Worm (Caenorhabditis elegans) whole organism, L3 larva: ENCODE results near the gene C09H10.5.
A peak's percentile ranks its signal among the peaks of the same experiment; 100 is the strongest.

Experiments
- R02D3.7 ChIP-seq: fragments of 150-350 bp; optimal IDR thresholded peaks from 2 replicates; lab custom pipeline; 2014; ENCODE audit warnings: missing biosample characterization, missing genetic modification characterization
- ZK546.5 ChIP-seq: sonication (generic microtip); optimal IDR thresholded peaks from 2 replicates; lab custom pipeline; 2017; ENCODE audit warnings: missing biosample characterization, missing genetic modification characterization
- aly-2 ChIP-seq: fragments of 150-350 bp; optimal IDR thresholded peaks from 2 replicates; lab custom pipeline; 2014; ENCODE audit warnings: missing biosample characterization, missing genetic modification characterization
- ceh-16 ChIP-seq: sonication (generic microtip); optimal IDR thresholded peaks from 2 replicates; lab custom pipeline; 2017; ENCODE audit warnings: missing biosample characterization, missing genetic modification characterization
- ceh-82 ChIP-seq: fragments of 150-350 bp; optimal IDR thresholded peaks from 2 replicates; lab custom pipeline; 2014; ENCODE audit warnings: missing biosample characterization, missing genetic modification characterization
- egl-27 ChIP-seq: sonication (generic microtip); optimal IDR thresholded peaks from 4 replicates; lab custom pipeline; 2017; ENCODE audit warnings: missing biosample characterization, missing genetic modification reagents, missing genetic modification characterization
- egl-5 ChIP-seq: fragments of 150-350 bp; optimal IDR thresholded peaks from 2 replicates; lab custom pipeline; 2017; ENCODE audit warnings: missing biosample characterization, missing genetic modification reagents, missing genetic modification characterization, inconsistent platforms
- elt-1 ChIP-seq: fragments of 150-350 bp; optimal IDR thresholded peaks from 2 replicates; lab custom pipeline; 2014; ENCODE audit warnings: missing biosample characterization, missing genetic modification characterization
- elt-2 ChIP-seq: sonication (generic microtip); optimal IDR thresholded peaks from 2 replicates; lab custom pipeline; 2016; ENCODE audit warnings: missing genetic modification reagents, mild to moderate bottlenecking, missing genetic modification characterization, missing compliant biosample characterization
- fkh-10 ChIP-seq: sonication (generic microtip); optimal IDR thresholded peaks from 2 replicates; lab custom pipeline; 2017; ENCODE audit warnings: missing biosample characterization, missing genetic modification reagents, missing genetic modification characterization
- fos-1 ChIP-seq: fragments of 150-350 bp; optimal IDR thresholded peaks from 2 replicates; lab custom pipeline; 2014; ENCODE audit warnings: missing biosample characterization, missing genetic modification characterization
- hmg-11 ChIP-seq: sonication (generic microtip); optimal IDR thresholded peaks from 2 replicates; lab custom pipeline; 2016; ENCODE audit warnings: missing genetic modification characterization, missing compliant biosample characterization
- lin-15B ChIP-seq: fragments of 150-350 bp; optimal IDR thresholded peaks from 2 replicates; lab custom pipeline; 2014; ENCODE audit warnings: missing biosample characterization, missing genetic modification characterization
- lin-39 ChIP-seq: fragments of 150-350 bp; optimal IDR thresholded peaks from 2 replicates; lab custom pipeline; 2018; ENCODE audit warnings: missing biosample characterization, missing genetic modification reagents, missing genetic modification characterization
- lsy-12 ChIP-seq: sonication (generic microtip); optimal IDR thresholded peaks from 2 replicates; lab custom pipeline; 2016; ENCODE audit warnings: mild to moderate bottlenecking, missing genetic modification characterization, missing compliant biosample characterization
- mdl-1 ChIP-seq: fragments of 150-350 bp; optimal IDR thresholded peaks from 2 replicates; lab custom pipeline; 2014; ENCODE audit warnings: missing biosample characterization, missing genetic modification characterization
- nfya-1 ChIP-seq: sonication (generic microtip); optimal IDR thresholded peaks from 2 replicates; lab custom pipeline; 2017; ENCODE audit warnings: missing genetic modification characterization, mild to moderate bottlenecking, missing compliant biosample characterization, antibody characterized with exemption, moderate library complexity; ENCODE audit not compliant: insufficient read depth
- nhr-23 ChIP-seq: fragments of 150-350 bp; optimal IDR thresholded peaks from 2 replicates; lab custom pipeline; 2014; ENCODE audit warnings: missing biosample characterization, missing genetic modification reagents, missing genetic modification characterization
- nhr-25 ChIP-seq: sonication (generic microtip); optimal IDR thresholded peaks from 2 replicates; lab custom pipeline; 2017; ENCODE audit warnings: missing biosample characterization, missing genetic modification characterization
- nhr-28 ChIP-seq: fragments of 150-350 bp; optimal IDR thresholded peaks from 2 replicates; lab custom pipeline; 2014; ENCODE audit warnings: missing biosample characterization, missing genetic modification characterization
- nhr-76 ChIP-seq: fragments of 150-350 bp; sonication (generic microtip); optimal IDR thresholded peaks from 5 replicates; lab custom pipeline; 2014; ENCODE audit warnings: missing biosample characterization, missing genetic modification characterization
- pha-4 ChIP-seq: fragments of 150-350 bp; optimal IDR thresholded peaks from 2 replicates; lab custom pipeline; 2014; ENCODE audit warnings: missing biosample characterization, missing genetic modification reagents, missing genetic modification characterization
- pqm-1 ChIP-seq: fragments of 150-350 bp; optimal IDR thresholded peaks from 2 replicates; lab custom pipeline; 2017; ENCODE audit warnings: missing biosample characterization, missing genetic modification characterization, inconsistent platforms
- sea-2 ChIP-seq: fragments of 150-350 bp; sonication (generic microtip); optimal IDR thresholded peaks from 4 replicates; lab custom pipeline; 2014; ENCODE audit warnings: missing biosample characterization, missing genetic modification reagents, missing genetic modification characterization
- skn-1 ChIP-seq: fragments of 150-350 bp; optimal IDR thresholded peaks from 2 replicates; lab custom pipeline; 2014; ENCODE audit warnings: missing biosample characterization, missing genetic modification characterization
- snpc-4 ChIP-seq: fragments of 150-350 bp; optimal IDR thresholded peaks from 2 replicates; lab custom pipeline; 2014; ENCODE audit warnings: missing biosample characterization, missing genetic modification characterization
- unc-39 ChIP-seq: sonication (generic microtip); optimal IDR thresholded peaks from 4 replicates; lab custom pipeline; 2017; ENCODE audit warnings: missing biosample characterization, missing genetic modification characterization
- ztf-11 ChIP-seq: fragments of 150-350 bp; optimal IDR thresholded peaks from 2 replicates; lab custom pipeline; 2014; ENCODE audit warnings: missing biosample characterization, missing genetic modification characterization
- ztf-4 ChIP-seq: fragments of 150-350 bp; optimal IDR thresholded peaks from 2 replicates; lab custom pipeline; 2014; ENCODE audit warnings: missing biosample characterization, missing genetic modification characterization

C09H10.5 gene

ce11 chrII:11132542-11132941, 29.0 kb upstream of the C09H10.5 start, which contains the start of gene F40F8.11:
F40F8.11 (minus strand) TSS chrII:11132590.
- TF ChIP-seq snpc-4 (peak; percentile 8), R02D3.7 (tag; lab: Kevin White, UChicago) (no peak), hmg-11 (tag; lab: Kevin White, UChicago) (peak; percentile 15), pha-4 (tag; lab: Kevin White, UChicago) (peak; percentile 31), lin-15B (tag; lab: Kevin White, UChicago) (peak; percentile 47), ceh-16 (tag; lab: Kevin White, UChicago) (no peak), elt-2 (tag; lab: Kevin White, UChicago) (peak; percentile 18), ZK546.5 (tag; lab: Kevin White, UChicago) (no peak), nhr-23 (tag; lab: Kevin White, UChicago) (peak; percentile 53), nfya-1 (tag; lab: Kevin White, UChicago) (peak; percentile 54)
- TF ChIP-seq, all 47 proteins: peak for 7

- TF ChIP-seq mdl-1: no peak
Observed at ce11 chrII:11129517-11129916, 26.0 kb upstream of the C09H10.5 start, which contains the start of gene F40F8.12. F40F8.12 (plus strand) TSS chrII:11129817.

- TF ChIP-seq elt-2 (tag; lab: Kevin White, UChicago) (no peak), snpc-4 (no peak), nhr-28 (no peak), lin-15B (tag; lab: Kevin White, UChicago) (no peak), egl-27 (tag; lab: Kevin White, UChicago) (no peak), egl-5 (tag; lab: Kevin White, UChicago) (no peak)
Observed at ce11 chrII:11128989-11129388, 25.4 kb upstream of the C09H10.5 start, which contains the start of gene F40F8.3. F40F8.3 (plus strand) TSS chrII:11129289.

- TF ChIP-seq sea-2 (GFP tag; lab: Kevin White, UChicago): no peak
Observed at ce11 chrII:11127364-11127763, 23.8 kb upstream of the C09H10.5 start, which contains the start of gene F40F8.1. F40F8.1 (plus strand) TSS chrII:11127664.

ce11 chrII:11126312-11127000, 22.9 kb upstream of the C09H10.5 start, which contains the start of the genes rps-9 and lsm-1:
rps-9 (minus strand) TSS chrII:11126362.
lsm-1 (plus strand) TSS chrII:11126950.
- TF ChIP-seq ceh-16 (tag; lab: Kevin White, UChicago) (no peak), nhr-25 (peak; percentile 65), pha-4 (tag; lab: Kevin White, UChicago) (peak; percentile 84), snpc-4 (peak; percentile 58), lin-39 (tag; lab: Kevin White, UChicago) (peak; percentile 96), nhr-23 (tag; lab: Kevin White, UChicago) (peak; percentile 84), lsy-12 (tag; lab: Kevin White, UChicago) (peak; percentile 1), hmg-11 (tag; lab: Kevin White, UChicago) (peak; percentile 35), egl-5 (tag; lab: Kevin White, UChicago) (no peak), elt-2 (tag; lab: Kevin White, UChicago) (peak; percentile 16), pqm-1 (tag; lab: Kevin White, UChicago) (peak; percentile 28), lin-15B (tag; lab: Kevin White, UChicago) (peak; percentile 79), fkh-10 (GFP tag; lab: Kevin White, UChicago) (peak; percentile 9), elt-1 (tag; lab: Kevin White, UChicago) (no peak), nfya-1 (tag; lab: Kevin White, UChicago) (peak; percentile 93), ztf-4 (tag; lab: Kevin White, UChicago) (no peak)

ce11 chrII:11125059-11125594, 21.6 kb upstream of the C09H10.5 start:
- TF ChIP-seq egl-5 (tag; lab: Kevin White, UChicago): no peak
- TF ChIP-seq sea-2 (GFP tag; lab: Kevin White, UChicago): no peak
- no peak for TF ChIP-seq fos-1
- no peak for TF ChIP-seq unc-39 (tag; lab: Kevin White, UChicago)
- TF ChIP-seq ceh-82 (tag; lab: Kevin White, UChicago): no peak
- TF ChIP-seq aly-2 (tag; lab: Kevin White, UChicago): no peak
- no peak for TF ChIP-seq nhr-76 (tag; lab: Kevin White, UChicago)
- TF ChIP-seq lsy-12 (tag; lab: Kevin White, UChicago): no peak
- TF ChIP-seq skn-1 (tag; lab: Kevin White, UChicago): no peak
- no peak for TF ChIP-seq ZK546.5 (tag; lab: Kevin White, UChicago)
- TF ChIP-seq ztf-11 (tag; lab: Kevin White, UChicago): no peak
- no peak for TF ChIP-seq hmg-11 (tag; lab: Kevin White, UChicago)
